Fruit fly (Drosophila melanogaster): ENCODE data around the gene CG13907.

CG13907 gene

dm6 chr3L:851061-851460 lies 30.8 kb downstream of the CG13907 start, which contains the start of gene Dci (continued):
- TF ChIP-seq CG4404 (GFP tag; IDR thresholded peaks at IDR 0.05): no peak
- peak; percentile 81 for TF ChIP-seq ci (GFP tag; IDR thresholded peaks at IDR 0.05)
- TF ChIP-seq zfh1 (GFP tag; IDR thresholded peaks at IDR 0.05): peak; percentile 54; the same call in 2 of the 3 replicates
- TF ChIP-seq CG8089 (GFP tag; optimal IDR thresholded peaks at IDR 0.05): peak; percentile 60
- TF ChIP-seq bcd (GFP tag; optimal IDR thresholded peaks at IDR 0.05): peak; percentile 69
- peak; percentile 48 for TF ChIP-seq CG12104 (GFP tag; optimal IDR thresholded peaks at IDR 0.05)
- no peak; the same call in 2 of the 3 replicates for TF ChIP-seq CG17361 (GFP tag; IDR thresholded peaks at IDR 0.05)
- TF ChIP-seq CG7372 (GFP tag; IDR thresholded peaks at IDR 0.05): peak; percentile 61
- TF ChIP-seq CG12744 (GFP tag; optimal IDR thresholded peaks at IDR 0.05): peak; percentile 38
- TF ChIP-seq ATbp (GFP tag; optimal IDR thresholded peaks at IDR 0.05): peak; percentile 33
- TF ChIP-seq pho (GFP tag; optimal IDR thresholded peaks at IDR 0.05): peak; percentile 47
- TF ChIP-seq nerfin-2 (GFP tag; IDR thresholded peaks at IDR 0.05; ENCODE audit: partially characterized antibody): peak; percentile 53; the same call in 1 of the 2 replicates
- TF ChIP-seq sens (GFP tag): peak; percentile 97
- peak; percentile 66 for TF ChIP-seq phol (tag; optimal IDR thresholded peaks at IDR 0.05)
- peak; percentile 80 for TF ChIP-seq inv (GFP tag; IDR thresholded peaks at IDR 0.05; ENCODE audit: partially characterized antibody)
- TF ChIP-seq en (GFP tag; optimal IDR thresholded peaks at IDR 0.05): no peak
- peak; percentile 43 for TF ChIP-seq CG15696 (tag; optimal IDR thresholded peaks at IDR 0.05)
- TF ChIP-seq nau (GFP tag; optimal IDR thresholded peaks at IDR 0.05): no peak
- TF ChIP-seq odd (GFP tag; optimal IDR thresholded peaks at IDR 0.05): no peak
- peak; percentile 84 for TF ChIP-seq CG2889 (GFP tag; IDR thresholded peaks at IDR 0.05)
- peak; percentile 59 for TF ChIP-seq Oaz (GFP tag; IDR thresholded peaks at IDR 0.05)
- TF ChIP-seq Scr (GFP tag; IDR thresholded peaks at IDR 0.05; ENCODE audit: partially characterized antibody): peak; percentile 88
- peak; percentile 72 to 73 for TF ChIP-seq chif (GFP tag; optimal IDR thresholded peaks at IDR 0.05)
- TF ChIP-seq CG18619 (GFP tag; optimal IDR thresholded peaks at IDR 0.05): peak; percentile 28
- peak; percentile 91 for TF ChIP-seq sisA (GFP tag; IDR thresholded peaks at IDR 0.05)
- no peak for TF ChIP-seq CG31365 (tag; optimal IDR thresholded peaks at IDR 0.05)
- TF ChIP-seq chn (GFP tag; optimal IDR thresholded peaks at IDR 0.05): peak; percentile 77
- TF ChIP-seq Hand (GFP tag; optimal IDR thresholded peaks at IDR 0.05): no peak
- TF ChIP-seq Dek (tag; optimal IDR thresholded peaks at IDR 0.05): peak; percentile 16
- TF ChIP-seq CG18262 (tag; optimal IDR thresholded peaks at IDR 0.05): no peak
- TF ChIP-seq HLH3B (GFP tag; IDR thresholded peaks at IDR 0.05): peak; percentile 59; the same call in 1 of the 2 replicates
- TF ChIP-seq CG4820 (GFP tag; optimal IDR thresholded peaks at IDR 0.05): peak; percentile 49
- no peak for TF ChIP-seq luna (GFP tag; optimal IDR thresholded peaks at IDR 0.05)
- TF ChIP-seq dpn (GFP tag; optimal IDR thresholded peaks at IDR 0.05): peak; percentile 83 to 84
- TF ChIP-seq seq (GFP tag; IDR thresholded peaks at IDR 0.05): peak; percentile 57
- TF ChIP-seq Atf-2 (GFP tag; optimal IDR thresholded peaks at IDR 0.05): peak; percentile 39
- no peak for TF ChIP-seq fd64A (GFP tag; optimal IDR thresholded peaks at IDR 0.05)
- no peak for TF ChIP-seq CG15479 (GFP tag; optimal IDR thresholded peaks at IDR 0.05)
- peak; percentile 49; the same call in 1 of the 2 replicates for TF ChIP-seq ranshi (GFP tag; IDR thresholded peaks at IDR 0.05)
- TF ChIP-seq CG6689 (GFP tag; IDR thresholded peaks at IDR 0.05): peak; percentile 59
- no peak for TF ChIP-seq Asciz (GFP tag; optimal IDR thresholded peaks at IDR 0.05)
- TF ChIP-seq H2.0 (GFP tag; IDR thresholded peaks at IDR 0.05): peak; percentile 86
- no peak for TF ChIP-seq Sry-β (GFP tag; optimal IDR thresholded peaks at IDR 0.05)
- peak; percentile 1 for TF ChIP-seq CG3163 (GFP tag; optimal IDR thresholded peaks at IDR 0.05)
- TF ChIP-seq Chrac-16 (GFP tag; optimal IDR thresholded peaks at IDR 0.05): peak; percentile 81
- peak; percentile 87 for TF ChIP-seq Aef1 (GFP tag; IDR thresholded peaks at IDR 0.05)
- TF ChIP-seq CG8924 (tag; optimal IDR thresholded peaks at IDR 0.05): peak; percentile 58
- peak; percentile 87 for TF ChIP-seq Dp (GFP tag; optimal IDR thresholded peaks at IDR 0.05)
- TF ChIP-seq Max (GFP tag; optimal IDR thresholded peaks at IDR 0.05): peak; percentile 72
- peak; percentile 59 for TF ChIP-seq ssp (GFP tag; IDR thresholded peaks at IDR 0.05)
- peak; percentile 54 for TF ChIP-seq Meics (GFP tag; optimal IDR thresholded peaks at IDR 0.05)
